Fruit fly (Drosophila melanogaster) whole organism, wandering third instar larva: ENCODE measurements around the gene SPR.

Experiments
- CG9705 ChIP-seq: fragments of 200-800 bp; sonication (Bioruptor generic); optimal IDR thresholded peaks from 2 replicates; lab custom pipeline; 2018; ENCODE audit warnings: missing biosample characterization, mild to moderate bottlenecking, missing genetic modification characterization
- CrebA ChIP-seq: fragments of 200-800 bp; sonication (Bioruptor generic); optimal IDR thresholded peaks from 2 replicates; lab custom pipeline; 2016; ENCODE audit warnings: missing biosample characterization, mild to moderate bottlenecking, missing genetic modification characterization, borderline replicate concordance
- Dfd ChIP-seq: fragments of >200 bp; optimal IDR thresholded peaks from 2 replicates; lab custom pipeline; 2017; ENCODE audit warnings: missing biosample characterization, missing genetic modification characterization
- HLH106 ChIP-seq: fragments of 200-800 bp; optimal IDR thresholded peaks from 3 replicates; lab custom pipeline; 2019; ENCODE audit warnings: missing biosample characterization, mild to moderate bottlenecking, missing genetic modification characterization, moderate library complexity
- brk ChIP-seq: fragments of 200-800 bp; sonication (Bioruptor generic); optimal IDR thresholded peaks from 2 replicates; lab custom pipeline; 2016; ENCODE audit warnings: missing biosample characterization, mild to moderate bottlenecking, missing genetic modification characterization
- h ChIP-seq: fragments of 200-800 bp; sonication (Bioruptor generic); optimal IDR thresholded peaks from 3 replicates; lab custom pipeline; 2016; ENCODE audit warnings: missing biosample characterization, mild to moderate bottlenecking, missing genetic modification characterization
- jim ChIP-seq: fragments of 175-275, 200-325 bp; sonication (Bioruptor generic); optimal IDR thresholded peaks from 2 replicates; lab custom pipeline; 2016; ENCODE audit warnings: missing biosample characterization, mild to moderate bottlenecking, missing genetic modification characterization
- sage ChIP-seq: fragments of 200-800 bp; sonication (Bioruptor generic); optimal IDR thresholded peaks from 2 replicates; lab custom pipeline; 2016; ENCODE audit warnings: missing biosample characterization, mild to moderate bottlenecking, missing genetic modification characterization

The SPR gene

dm6 chrX:5524240-5524881 lies 77.9 kb downstream of the SPR start (continued):
- TF ChIP-seq jim (no peak), Dfd (GFP tag; lab: Kevin White, UChicago) (no peak), brk (GFP tag; lab: Kevin White, UChicago) (no peak), HLH106 (tag; lab: Kevin White, UChicago) (no peak), h (GFP tag; lab: Kevin White, UChicago) (peak; percentile 34), sage (GFP tag; lab: Kevin White, UChicago) (no peak), CrebA (GFP tag; lab: Kevin White, UChicago) (no peak), CG9705 (GFP tag; lab: Kevin White, UChicago) (no peak)
- TF ChIP-seq, all 38 proteins: peak for 5
